Fruit fly (Drosophila melanogaster) whole organism: ENCODE measurements around the gene H15.

ENCODE experiments used
- CG8478 ChIP-seq: fragments of >200 bp; optimal IDR thresholded peaks from 2 replicates; lab custom pipeline; 2018; ENCODE audit warnings: inconsistent platforms
- Dll ChIP-seq: fragments of >200 bp; optimal IDR thresholded peaks from 2 replicates; lab custom pipeline; 2017
- EcR ChIP-seq, 2 experiments: fragments of >200 bp; optimal IDR thresholded peaks; 2 replicates each; lab custom pipeline; 2017; ENCODE audit warnings: missing biosample characterization in 2 of 2, missing genetic modification characterization in 2 of 2, missing genetic modification reagents in 2 of 2
- pan ChIP-seq: fragments of >200 bp; optimal IDR thresholded peaks from 2 replicates; lab custom pipeline; 2017
- psq ChIP-seq: fragments of >200 bp; optimal IDR thresholded peaks from 2 replicates; lab custom pipeline; 2017
- usp ChIP-seq: fragments of >200 bp; optimal IDR thresholded peaks from 2 replicates; lab custom pipeline; 2017; ENCODE audit warnings: missing biosample characterization, missing genetic modification characterization, mixed read lengths

DNA sequence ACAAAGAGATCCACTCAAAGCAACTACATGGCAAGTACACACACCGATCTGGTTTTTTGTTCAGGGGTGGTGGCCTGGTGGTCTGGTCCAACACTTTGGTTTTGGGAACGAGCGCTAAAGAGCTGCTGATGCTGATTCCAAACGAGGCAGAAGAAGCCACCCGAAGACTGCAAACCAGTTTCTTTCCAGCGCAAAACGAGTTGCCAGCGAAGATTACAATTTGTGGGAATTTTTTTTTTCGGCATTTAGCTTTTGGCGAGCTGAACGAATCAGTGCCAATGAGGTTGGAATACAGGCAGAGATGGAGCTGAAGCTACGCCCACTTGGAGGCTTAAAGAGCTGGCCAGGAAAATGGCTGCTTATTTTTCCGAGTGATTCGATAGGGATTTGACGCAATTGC lies 27.6 kb upstream of the H15 start:
- no peak for TF ChIP-seq usp (GFP tag; lab: Kevin White, UChicago)
- TF ChIP-seq psq (lab: Kevin White, UChicago) = no peak
- TF ChIP-seq EcR (GFP tag; optimal IDR thresholded peaks at IDR 0.05; lab: Kevin White, UChicago) = no peak
- no peak for TF ChIP-seq CG8478 (lab: Kevin White, UChicago)
- TF ChIP-seq pan (lab: Kevin White, UChicago) = no peak
- TF ChIP-seq Dll (lab: Kevin White, UChicago) = peak; percentile 22
